Worm (Caenorhabditis elegans): ENCODE data around the gene C16D9.1.

DNA sequence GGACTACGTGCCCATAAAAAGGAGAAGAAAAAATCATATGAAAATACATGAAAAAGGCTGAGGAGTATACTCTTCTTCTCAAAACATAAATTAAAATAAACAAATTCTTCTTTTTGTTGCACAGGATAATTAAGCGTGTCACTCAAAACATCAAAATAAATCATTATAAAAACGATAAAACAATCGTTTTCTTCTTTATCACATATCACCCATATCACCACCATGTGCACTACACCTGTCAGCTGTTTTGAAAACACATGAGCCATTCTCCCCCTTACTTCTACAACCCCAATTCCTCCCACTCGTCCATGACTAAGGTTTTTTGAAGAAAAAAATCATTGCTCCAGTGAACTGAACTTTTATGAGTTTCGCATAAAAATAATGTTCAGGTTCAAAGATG is 6.6 kb upstream of the C16D9.1 start:
- TF ChIP-seq rec-8 (tag; optimal IDR thresholded peaks at IDR 0.05) (no peak), dpl-1 (GFP tag; optimal IDR thresholded peaks at IDR 0.05) (no peak), ztf-22 (GFP tag; optimal IDR thresholded peaks at IDR 0.05) (no peak), lsy-27 (tag; optimal IDR thresholded peaks at IDR 0.05; ENCODE audit: borderline replicate concordance, insufficient read depth) (no peak), repo-1 (tag; optimal IDR thresholded peaks at IDR 0.05) (no peak)
